Worm (Caenorhabditis elegans) whole organism, early embryonic: Measurements from ENCODE around the gene gpx-3.

ENCODE experiments used
- B0310.2 ChIP-seq: sonication (generic microtip); optimal IDR thresholded peaks from 2 replicates; lab custom pipeline; 2016; ENCODE audit warnings: mild to moderate bottlenecking, missing genetic modification characterization, missing compliant biosample characterization
- F13C5.2 ChIP-seq: sonication (generic microtip); optimal IDR thresholded peaks from 2 replicates; lab custom pipeline; 2017; ENCODE audit warnings: mild to moderate bottlenecking, missing genetic modification characterization, inconsistent platforms, missing compliant biosample characterization
- ama-1 ChIP-seq: fragments of 150-350 bp; optimal IDR thresholded peaks from 2 replicates; lab custom pipeline; 2014
- flt-1 ChIP-seq: fragments of 200-800 bp; sonication (Bioruptor generic); IDR thresholded peaks from 2 replicates; pipeline ENCODE4 v1.3.6; 2022; ENCODE audit warnings: missing genetic modification characterization, missing compliant biosample characterization
- hmbx-1 ChIP-seq: sonication (generic microtip); optimal IDR thresholded peaks from 2 replicates; lab custom pipeline; 2016; ENCODE audit warnings: mild to moderate bottlenecking, missing genetic modification characterization, missing compliant biosample characterization
- hnd-1 ChIP-seq: sonication (generic microtip); optimal IDR thresholded peaks from 2 replicates; lab custom pipeline; 2016; ENCODE audit warnings: missing genetic modification characterization, missing compliant biosample characterization
- sea-1 ChIP-seq: fragments of 200-800 bp; sonication (Bioruptor generic); conservative IDR thresholded peaks from 2 replicates; pipeline ENCODE4 v1.3.6; 2022; ENCODE audit warnings: missing genetic modification characterization, missing compliant biosample characterization

DNA sequence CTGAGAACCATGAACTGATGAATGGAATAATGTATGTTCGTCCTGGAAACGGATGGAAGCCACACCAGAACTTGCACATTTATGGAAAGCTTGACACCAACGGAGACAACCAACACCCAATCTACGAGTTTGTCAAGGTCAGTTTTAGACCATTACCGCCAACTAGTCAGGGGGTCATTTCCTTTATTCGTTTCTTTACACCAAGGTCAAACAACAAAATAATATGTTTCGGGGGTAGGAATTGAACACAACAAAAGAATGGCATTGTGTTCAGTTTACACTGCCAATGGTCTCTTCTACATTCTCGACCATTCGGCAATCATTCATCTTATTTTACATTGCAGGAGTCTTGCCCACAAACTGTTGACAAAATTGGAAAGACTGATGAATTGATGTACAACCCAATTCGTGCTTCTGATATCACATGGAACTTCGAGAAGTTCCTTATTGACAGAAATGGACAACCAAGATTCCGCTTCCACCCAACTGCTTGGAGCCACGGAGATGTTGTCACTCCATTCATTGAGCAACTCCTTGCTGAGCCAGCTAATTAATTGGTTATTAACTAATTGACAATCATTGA is 2.1 kb upstream of the gpx-3 start:
- TF ChIP-seq F13C5.2 (tag; lab: Kevin White, UChicago), result no peak
- no peak for TF ChIP-seq sea-1
- no peak for TF ChIP-seq hnd-1 (tag; lab: Kevin White, UChicago)
- TF ChIP-seq hmbx-1 (tag; lab: Kevin White, UChicago), result no peak
- no peak for TF ChIP-seq flt-1 (GFP tag; lab: Robert Waterston, UW)
- no peak for TF ChIP-seq B0310.2 (tag; lab: Kevin White, UChicago)
- TF ChIP-seq ama-1 (lab: Kevin White, UChicago), result no peak
